Fruit fly (Drosophila melanogaster) whole organism, wandering third instar larva: ENCODE data around the gene Sclp.
A peak's percentile ranks its signal among the peaks of the same experiment; 100 is the strongest.

ENCODE experiments used
- CG32264 ChIP-seq: fragments of 200-800 bp; sonication (Bioruptor generic); optimal IDR thresholded peaks from 2 replicates; lab custom pipeline; 2016; ENCODE audit warnings: missing biosample characterization, missing genetic modification characterization
- CG9705 ChIP-seq: fragments of 200-800 bp; sonication (Bioruptor generic); optimal IDR thresholded peaks from 2 replicates; lab custom pipeline; 2018; ENCODE audit warnings: missing biosample characterization, mild to moderate bottlenecking, missing genetic modification characterization
- CrebA ChIP-seq: fragments of 200-800 bp; sonication (Bioruptor generic); optimal IDR thresholded peaks from 2 replicates; lab custom pipeline; 2016; ENCODE audit warnings: missing biosample characterization, mild to moderate bottlenecking, missing genetic modification characterization, borderline replicate concordance
- HLH106 ChIP-seq: fragments of 200-800 bp; optimal IDR thresholded peaks from 3 replicates; lab custom pipeline; 2019; ENCODE audit warnings: missing biosample characterization, mild to moderate bottlenecking, missing genetic modification characterization, moderate library complexity
- Hnf4 ChIP-seq: fragments of 200-800 bp; sonication (Bioruptor generic); optimal IDR thresholded peaks from 2 replicates; lab custom pipeline; 2016; ENCODE audit warnings: missing biosample characterization, mild to moderate bottlenecking, missing genetic modification characterization
- Hr78 ChIP-seq: fragments of >200 bp; optimal IDR thresholded peaks from 2 replicates; lab custom pipeline; 2017; ENCODE audit warnings: missing biosample characterization, missing genetic modification characterization
- Hr83 ChIP-seq: fragments of 200-300 bp; sonication (Bioruptor generic); optimal IDR thresholded peaks from 2 replicates; lab custom pipeline; 2016; ENCODE audit warnings: missing biosample characterization, mild to moderate bottlenecking, missing genetic modification characterization, moderate library complexity; ENCODE audit not compliant: poor library complexity, severe bottlenecking
- Mio ChIP-seq: sonication (Bioruptor generic); optimal IDR thresholded peaks from 2 replicates; lab custom pipeline; 2016; ENCODE audit warnings: missing biosample characterization, missing genetic modification characterization
- N ChIP-seq: fragments of >200 bp; optimal IDR thresholded peaks from 2 replicates; lab custom pipeline; 2018; ENCODE audit warnings: missing biosample characterization, missing external identifiers, missing genetic modification characterization
- Rel ChIP-seq, 2 experiments: fragments of 200-800 bp; sonication (Bioruptor generic) in 1 of 2; optimal IDR thresholded peaks; 2 replicates in 1 of 2; 3 replicates in 1 of 2; lab custom pipeline; 2016 to 2019; ENCODE audit warnings: mild to moderate bottlenecking in 2 of 2, missing biosample characterization in 2 of 2, missing genetic modification characterization in 2 of 2, moderate library complexity in 1 of 2
- dl ChIP-seq, 2 experiments: fragments of 175-275, 200-275 bp in 1 of 2; fragments of 200-275 bp in 1 of 2; sonication (Bioruptor generic); optimal IDR thresholded peaks; lab custom pipeline; 2018; ENCODE audit warnings: mild to moderate bottlenecking in 2 of 2, missing biosample characterization in 2 of 2, missing genetic modification characterization in 2 of 2, moderate library complexity in 2 of 2; ENCODE audit not compliant: partially characterized antibody in 2 of 2, insufficient read depth in 1 of 2
- foxo ChIP-seq, 2 experiments: fragments of 200-800 bp; sonication (Bioruptor generic); optimal IDR thresholded peaks; 2 replicates in 1 of 2; 3 replicates in 1 of 2; lab custom pipeline; 2016 to 2017; ENCODE audit warnings: missing biosample characterization in 2 of 2, missing genetic modification characterization in 2 of 2
- fru ChIP-seq: fragments of 200-800 bp; sonication (Bioruptor generic); optimal IDR thresholded peaks from 3 replicates; lab custom pipeline; 2016; ENCODE audit warnings: missing biosample characterization, mild to moderate bottlenecking, missing genetic modification characterization

Sclp gene

DNA sequence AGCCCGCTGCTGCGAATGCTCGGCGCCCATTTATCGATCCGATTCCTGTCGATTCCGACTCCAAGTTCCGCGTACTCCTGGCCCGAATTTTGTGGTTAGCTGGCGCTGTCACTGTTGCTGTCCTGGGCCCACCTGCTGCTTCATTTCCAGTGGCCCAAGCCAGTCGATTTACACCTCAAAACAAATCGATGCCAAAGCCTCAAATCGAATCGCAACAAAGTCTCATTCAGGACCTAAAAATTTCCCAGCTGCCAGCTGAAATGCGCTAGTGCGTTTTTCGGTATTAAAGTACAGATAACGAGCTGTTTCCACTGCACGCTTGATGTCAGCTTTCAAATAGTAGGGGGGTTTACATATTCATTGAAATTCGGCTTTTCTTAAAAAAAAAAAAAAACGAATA is 51.9 kb downstream of the Sclp start, which contains the start of gene BORCS5:
Gene BORCS5 (minus strand): TSS at position 263 of the 400 bp plus-strand sequence.
- TF ChIP-seq fru (GFP tag; lab: Kevin White, UChicago), result no peak
- no peak for TF ChIP-seq CG32264 (GFP tag; lab: Kevin White, UChicago)
- no peak for TF ChIP-seq Hr83 (GFP tag; lab: Kevin White, UChicago)
- TF ChIP-seq dl (GFP tag; optimal IDR thresholded peaks at IDR 0.05; lab: Kevin White, UChicago; ENCODE audit: insufficient read depth in 1 of 2, partially characterized antibody in 2 of 2), result no peak
- no peak for TF ChIP-seq Hnf4
- TF ChIP-seq N (GFP tag; lab: Kevin White, UChicago), result peak; percentile 85
- no peak for TF ChIP-seq foxo (GFP tag; optimal IDR thresholded peaks at IDR 0.05; lab: Kevin White, UChicago)
- no peak for TF ChIP-seq CrebA (GFP tag; lab: Kevin White, UChicago)
- TF ChIP-seq HLH106, result no peak
- no peak for TF ChIP-seq Mio
- TF ChIP-seq CG9705 (GFP tag; lab: Kevin White, UChicago), result no peak
- TF ChIP-seq Rel (GFP tag; optimal IDR thresholded peaks at IDR 0.05; lab: Kevin White, UChicago), result no peak
- TF ChIP-seq Rel (tag; optimal IDR thresholded peaks at IDR 0.05; lab: Kevin White, UChicago), result peak; percentile 86
- TF ChIP-seq Hr78 (GFP tag; lab: Kevin White, UChicago), result peak; percentile 4
